Worm (Caenorhabditis elegans) whole organism, L4 larva: ENCODE measurements around the gene C05G5.5.
A peak's percentile ranks its signal among the peaks of the same experiment; 100 is the strongest.

ENCODE experiments used
- Y105C5A.15 ChIP-seq: fragments of 200-800 bp; sonication (Bioruptor generic); IDR thresholded peaks from 2 replicates; pipeline ENCODE4 v1.3.6; 2022; ENCODE audit warnings: missing genetic modification characterization, missing compliant biosample characterization
- aha-1 ChIP-seq: fragments of 150-350 bp; peaks from one replicate; lab custom pipeline; 2014; ENCODE audit warnings: missing biosample characterization, missing genetic modification characterization
- lsy-2 ChIP-seq, 2 experiments: fragments of 150-350 bp in 1 of 2; sonication (generic microtip) in 1 of 2; optimal IDR thresholded peaks; 2 replicates each; lab custom pipeline; 2014 to 2017; ENCODE audit warnings: missing biosample characterization in 2 of 2, missing genetic modification characterization in 2 of 2
- pqm-1 ChIP-seq: sonication (generic microtip); optimal IDR thresholded peaks from 2 replicates; lab custom pipeline; 2017; ENCODE audit warnings: missing biosample characterization, missing genetic modification characterization
- skn-1 ChIP-seq: fragments of 150-350 bp; optimal IDR thresholded peaks from 2 replicates; lab custom pipeline; 2014; ENCODE audit warnings: missing biosample characterization, missing genetic modification characterization
- snpc-4 ChIP-seq: fragments of 150-350 bp; optimal IDR thresholded peaks from 2 replicates; lab custom pipeline; 2014; ENCODE audit warnings: missing biosample characterization, missing genetic modification characterization
- zag-1 ChIP-seq: fragments of 150-350 bp; optimal IDR thresholded peaks from 2 replicates; lab custom pipeline; 2014; ENCODE audit warnings: missing biosample characterization, missing genetic modification characterization

DNA sequence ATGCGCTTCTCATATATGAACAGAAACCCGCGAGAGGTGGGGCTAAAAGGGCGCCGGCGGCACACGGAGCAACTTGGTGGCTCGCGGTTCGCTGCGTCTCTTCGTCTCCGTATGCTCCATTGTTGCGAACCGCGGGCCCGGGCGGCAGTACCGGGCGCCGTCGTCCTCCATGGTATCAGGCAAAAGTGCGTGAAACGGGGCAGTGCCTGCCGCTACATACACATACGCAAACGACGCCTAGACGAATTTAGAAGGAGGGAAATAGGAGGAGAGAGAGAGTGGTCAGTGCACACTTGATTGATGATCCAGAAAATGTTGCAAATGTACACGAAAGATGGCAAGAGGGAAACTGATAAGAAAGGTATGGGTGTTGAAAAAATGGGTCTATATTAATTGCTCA, 16.4 kb downstream of the C05G5.5 start:
- TF ChIP-seq snpc-4 (tag; lab: Kevin White, UChicago) (no peak), lsy-2 (tag; optimal IDR thresholded peaks at IDR 0.05; lab: Kevin White, UChicago) (peak in 1 of 2 experiments; percentile 3), pqm-1 (tag; lab: Kevin White, UChicago) (peak; percentile 22), zag-1 (no peak), Y105C5A.15 (GFP tag; lab: Robert Waterston, UW) (no peak), aha-1 (tag; lab: Kevin White, UChicago) (peak; percentile 24), skn-1 (no peak)
